Fruit fly (Drosophila melanogaster): ENCODE data around the gene CG15506.

Gene CG15506

dm6 chr3R:29756153-29756552, 37.7 kb downstream of the CG15506 start:
- TF ChIP-seq CG8159 (tag; optimal IDR thresholded peaks at IDR 0.05) = no peak
- TF ChIP-seq CG10348 (GFP tag; IDR thresholded peaks at IDR 0.05) = no peak
- no peak for TF ChIP-seq fd96Ca (GFP tag; IDR thresholded peaks at IDR 0.05)
- no peak for TF ChIP-seq CG9948 (tag; optimal IDR thresholded peaks at IDR 0.05)
- TF ChIP-seq CG32121 (GFP tag; IDR thresholded peaks at IDR 0.05) = no peak
- no peak for TF ChIP-seq CG17806 (tag; optimal IDR thresholded peaks at IDR 0.05)
- TF ChIP-seq CG14655 (GFP tag; optimal IDR thresholded peaks at IDR 0.05) = no peak
- TF ChIP-seq Snoo (tag; optimal IDR thresholded peaks at IDR 0.05) = no peak

dm6 chr3R:29757226-29757625, 38.8 kb downstream of the CG15506 start:
- no peak; the same call in 1 of the 2 replicates for TF ChIP-seq CG32121 (GFP tag; IDR thresholded peaks at IDR 0.05)
- peak; percentile 52 for TF ChIP-seq CG34367 (tag; optimal IDR thresholded peaks at IDR 0.05)
- no peak for TF ChIP-seq D1 (tag; optimal IDR thresholded peaks at IDR 0.05)
- peak; percentile 74 for TF ChIP-seq gl (tag; optimal IDR thresholded peaks at IDR 0.05)
- TF ChIP-seq CG8301 (tag; optimal IDR thresholded peaks at IDR 0.05) = no peak
- no peak for TF ChIP-seq Pif1B (GFP tag; optimal IDR thresholded peaks at IDR 0.05)
- TF ChIP-seq CG13204 (GFP tag; optimal IDR thresholded peaks at IDR 0.05) = peak; percentile 83
- no peak for TF ChIP-seq CG17806 (tag; optimal IDR thresholded peaks at IDR 0.05)
- no peak for TF ChIP-seq Snoo (tag; optimal IDR thresholded peaks at IDR 0.05)
- no peak for TF ChIP-seq CG10348 (GFP tag; IDR thresholded peaks at IDR 0.05)
- TF ChIP-seq CG8159 (tag; optimal IDR thresholded peaks at IDR 0.05) = no peak
- TF ChIP-seq fd96Ca (GFP tag; IDR thresholded peaks at IDR 0.05) = peak; percentile 49
- TF ChIP-seq CG9948 (tag; optimal IDR thresholded peaks at IDR 0.05) = no peak
- no peak for TF ChIP-seq CG15710 (tag; optimal IDR thresholded peaks at IDR 0.05)
- peak; percentile 36; the same call in 2 of the 3 replicates for TF ChIP-seq CG4496 (GFP tag; IDR thresholded peaks at IDR 0.05)
- peak; percentile 37; the same call in 1 of the 2 replicates for TF ChIP-seq Ets98B (GFP tag; IDR thresholded peaks at IDR 0.05)
- TF ChIP-seq rn (GFP tag; IDR thresholded peaks at IDR 0.05) = 0 out of 2 replicates have a peak, but pooled peaks have one; percentile 18
- no peak for TF ChIP-seq CG14655 (GFP tag; optimal IDR thresholded peaks at IDR 0.05)
- peak; percentile 35 for TF ChIP-seq EcR (GFP tag; optimal IDR thresholded peaks at IDR 0.05)
- TF ChIP-seq CG12605 (GFP tag; IDR thresholded peaks at IDR 0.05) = peak; percentile 40
- TF ChIP-seq Pif1A (GFP tag; optimal IDR thresholded peaks at IDR 0.05) = peak; percentile 62

- TF ChIP-seq CG9948 (tag; optimal IDR thresholded peaks at IDR 0.05) (peak; percentile 34), D1 (tag; optimal IDR thresholded peaks at IDR 0.05) (peak; percentile 10), gl (tag; optimal IDR thresholded peaks at IDR 0.05) (no peak), CG15710 (tag; optimal IDR thresholded peaks at IDR 0.05) (peak; percentile 38), EcR (GFP tag; optimal IDR thresholded peaks at IDR 0.05) (no peak), CG13204 (GFP tag; optimal IDR thresholded peaks at IDR 0.05) (no peak), CG8159 (tag; optimal IDR thresholded peaks at IDR 0.05) (peak; percentile 53), Ets98B (GFP tag; IDR thresholded peaks at IDR 0.05) (peak; percentile 38), CG17806 (tag; optimal IDR thresholded peaks at IDR 0.05) (peak; percentile 42), CG10348 (GFP tag; IDR thresholded peaks at IDR 0.05) (no peak), CG34367 (tag; optimal IDR thresholded peaks at IDR 0.05) (no peak), Snoo (tag; optimal IDR thresholded peaks at IDR 0.05) (peak; percentile 5), CG4496 (GFP tag; IDR thresholded peaks at IDR 0.05) (peak; percentile 71), CG12605 (GFP tag; IDR thresholded peaks at IDR 0.05) (no peak), Pif1A (GFP tag; optimal IDR thresholded peaks at IDR 0.05) (no peak), rn (GFP tag; IDR thresholded peaks at IDR 0.05) (no peak), CG8301 (tag; optimal IDR thresholded peaks at IDR 0.05) (peak; percentile 55), CG32121 (GFP tag; IDR thresholded peaks at IDR 0.05) (peak; percentile 37), fd96Ca (GFP tag; IDR thresholded peaks at IDR 0.05) (peak; percentile 72), CG14655 (GFP tag; optimal IDR thresholded peaks at IDR 0.05) (peak; percentile 63), Pif1B (GFP tag; optimal IDR thresholded peaks at IDR 0.05) (peak; percentile 47)
Observed at dm6 chr3R:29757681-29758080, 39.2 kb downstream of the CG15506 start.

- TF ChIP-seq Pif1A (GFP tag; optimal IDR thresholded peaks at IDR 0.05) = peak; percentile 60
- peak; percentile 83 for TF ChIP-seq CG32121 (GFP tag; IDR thresholded peaks at IDR 0.05)
- peak; percentile 24 for TF ChIP-seq CG15710 (tag; optimal IDR thresholded peaks at IDR 0.05)
- TF ChIP-seq CG10348 (GFP tag; IDR thresholded peaks at IDR 0.05) = 0 out of 2 replicates have a peak, but pooled peaks have one; percentile 41
- peak; percentile 19 for TF ChIP-seq Pif1B (GFP tag; optimal IDR thresholded peaks at IDR 0.05)
- TF ChIP-seq CG17806 (tag; optimal IDR thresholded peaks at IDR 0.05) = peak; percentile 46
- peak; percentile 61 for TF ChIP-seq CG8301 (tag; optimal IDR thresholded peaks at IDR 0.05)
- no peak for TF ChIP-seq CG13204 (GFP tag; optimal IDR thresholded peaks at IDR 0.05)
- peak; percentile 61; the same call in 2 of the 3 replicates for TF ChIP-seq fd96Ca (GFP tag; IDR thresholded peaks at IDR 0.05)
- peak; percentile 50 for TF ChIP-seq CG9948 (tag; optimal IDR thresholded peaks at IDR 0.05)
- TF ChIP-seq rn (GFP tag; IDR thresholded peaks at IDR 0.05) = peak; percentile 58
- peak; percentile 38 for TF ChIP-seq CG14655 (GFP tag; optimal IDR thresholded peaks at IDR 0.05)
- TF ChIP-seq CG12605 (GFP tag; IDR thresholded peaks at IDR 0.05) = peak; percentile 66
- TF ChIP-seq Snoo (tag; optimal IDR thresholded peaks at IDR 0.05) = peak; percentile 35
- TF ChIP-seq CG34367 (tag; optimal IDR thresholded peaks at IDR 0.05) = peak; percentile 18
- peak; percentile 84 for TF ChIP-seq CG4496 (GFP tag; IDR thresholded peaks at IDR 0.05)
- TF ChIP-seq D1 (tag; optimal IDR thresholded peaks at IDR 0.05) = no peak
- peak; percentile 57 for TF ChIP-seq CG8159 (tag; optimal IDR thresholded peaks at IDR 0.05)
- no peak for TF ChIP-seq EcR (GFP tag; optimal IDR thresholded peaks at IDR 0.05)
- peak; percentile 80 for TF ChIP-seq Ets98B (GFP tag; IDR thresholded peaks at IDR 0.05)
- TF ChIP-seq gl (tag; optimal IDR thresholded peaks at IDR 0.05) = no peak
Observed at dm6 chr3R:29758129-29758733, 39.8 kb downstream of the CG15506 start.

- no peak for TF ChIP-seq Snoo (tag; optimal IDR thresholded peaks at IDR 0.05)
- no peak for TF ChIP-seq EcR (GFP tag; optimal IDR thresholded peaks at IDR 0.05)
- TF ChIP-seq Pif1B (GFP tag; optimal IDR thresholded peaks at IDR 0.05) = no peak
- TF ChIP-seq CG32121 (GFP tag; IDR thresholded peaks at IDR 0.05) = no peak
- TF ChIP-seq CG17806 (tag; optimal IDR thresholded peaks at IDR 0.05) = no peak
- no peak for TF ChIP-seq CG13204 (GFP tag; optimal IDR thresholded peaks at IDR 0.05)
- no peak for TF ChIP-seq CG34367 (tag; optimal IDR thresholded peaks at IDR 0.05)
- no peak for TF ChIP-seq fd96Ca (GFP tag; IDR thresholded peaks at IDR 0.05)
- no peak for TF ChIP-seq CG4496 (GFP tag; IDR thresholded peaks at IDR 0.05)
- TF ChIP-seq CG8159 (tag; optimal IDR thresholded peaks at IDR 0.05) = no peak
- TF ChIP-seq CG12605 (GFP tag; IDR thresholded peaks at IDR 0.05) = no peak
- no peak for TF ChIP-seq CG15710 (tag; optimal IDR thresholded peaks at IDR 0.05)
- no peak for TF ChIP-seq D1 (tag; optimal IDR thresholded peaks at IDR 0.05)
Observed at dm6 chr3R:29758734-29759131, 40.3 kb downstream of the CG15506 start.
